Worm (Caenorhabditis elegans) whole organism, midembryonic: ENCODE data around the gene copb-1.

Experiments used
- flt-1 ChIP-seq: fragments of 200-800 bp; sonication (Bioruptor generic); IDR thresholded peaks from 2 replicates; pipeline ENCODE4 v1.3.6; 2022; ENCODE audit warnings: missing genetic modification characterization, missing compliant biosample characterization
- med-1 ChIP-seq: sonication (generic microtip); optimal IDR thresholded peaks from 2 replicates; lab custom pipeline; 2017; ENCODE audit warnings: missing genetic modification characterization, mild to moderate bottlenecking, missing compliant biosample characterization, antibody characterized with exemption, missing genetic modification reagents; ENCODE audit not compliant: insufficient read depth
- ref-1 ChIP-seq: fragments of 200-800 bp; sonication (Bioruptor generic); conservative IDR thresholded peaks from 2 replicates; pipeline ENCODE4 v1.3.6; 2022; ENCODE audit warnings: missing genetic modification reagents, missing genetic modification characterization, missing compliant biosample characterization
- tab-1 ChIP-seq: fragments of 200-800 bp; sonication (Bioruptor generic); IDR thresholded peaks from 2 replicates; pipeline ENCODE4 v1.3.6; 2022; ENCODE audit warnings: missing genetic modification characterization, missing compliant biosample characterization

- TF ChIP-seq ref-1 (GFP tag; lab: Robert Waterston, UW) (no peak), tab-1 (0 out of 2 replicates have a peak, but pooled peaks have one; percentile 38), flt-1 (GFP tag; lab: Robert Waterston, UW) (peak; percentile 62; the same call in 1 of the 2 replicates), med-1 (GFP tag; lab: Kevin White, UChicago) (no peak)
Observed at ce11 chrII:3062222-3062621, 16.4 kb upstream of the copb-1 start.
